Worm (Caenorhabditis elegans): ENCODE measurements around the gene akt-1.
A peak's percentile ranks its signal among the peaks of the same experiment; 100 is the strongest.

Gene akt-1

ce11 chrV:10275619-10276018 lies 26.9 kb downstream of the akt-1 start, which contains the start of gene Y22F5A.11:
TSS of gene Y22F5A.11 (minus strand) at chrV:10275646.
- TF ChIP-seq zip-4 (GFP tag; optimal IDR thresholded peaks at IDR 0.05) (no peak), lin-14 (GFP tag; optimal IDR thresholded peaks at IDR 0.05) (peak; percentile 55), lin-15B (tag; optimal IDR thresholded peaks at IDR 0.05) (no peak), fkh-10 (GFP tag; optimal IDR thresholded peaks at IDR 0.05) (peak; percentile 4)

DNA sequence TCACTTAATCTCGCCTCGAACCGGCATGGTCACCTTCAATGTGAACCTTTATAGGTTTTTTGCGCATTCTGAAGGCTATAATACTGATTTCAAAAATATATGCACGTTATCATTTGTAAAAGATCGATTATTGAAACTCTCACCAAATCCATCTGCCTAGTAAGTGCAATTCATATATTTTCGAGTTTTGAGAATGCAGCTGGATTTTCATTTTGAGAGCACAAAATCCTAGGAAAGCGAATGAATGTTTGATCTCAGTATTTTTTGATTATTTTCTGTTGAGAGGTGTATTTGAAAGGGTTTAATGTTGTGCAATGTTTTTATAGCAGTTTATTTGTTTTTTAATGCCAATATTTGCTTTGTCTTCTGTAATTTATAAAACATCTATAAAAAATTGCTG lies 27.3 kb downstream of the akt-1 start:
- TF ChIP-seq F16B12.6 (tag; optimal IDR thresholded peaks at IDR 0.05) (no peak), C04F5.9 (tag; optimal IDR thresholded peaks at IDR 0.05) (no peak), nhr-11 (tag; optimal IDR thresholded peaks at IDR 0.05) (no peak), egl-13 (tag; optimal IDR thresholded peaks at IDR 0.05) (no peak), pax-3 (tag; optimal IDR thresholded peaks at IDR 0.05) (no peak), nhr-19 (GFP tag; conservative IDR thresholded peaks at IDR 0.05) (no peak), hlh-4 (tag; optimal IDR thresholded peaks at IDR 0.05) (peak; percentile 99), dsc-1 (tag; optimal IDR thresholded peaks at IDR 0.05) (peak; percentile 29), ama-1 (optimal IDR thresholded peaks at IDR 0.05) (no peak), elt-2 (tag; optimal IDR thresholded peaks at IDR 0.05) (no peak), fos-1 (tag; optimal IDR thresholded peaks at IDR 0.05) (no peak), rnt-1 (tag; optimal IDR thresholded peaks at IDR 0.05) (no peak), fkh-8 (tag; optimal IDR thresholded peaks at IDR 0.05) (peak; percentile 39), ztf-4 (tag; optimal IDR thresholded peaks at IDR 0.05) (no peak), mep-1 (tag; optimal IDR thresholded peaks at IDR 0.05) (no peak), unc-62 (GFP tag; optimal IDR thresholded peaks at IDR 0.05) (no peak), pqm-1 (tag; optimal IDR thresholded peaks at IDR 0.05) (no peak), sox-4 (tag; optimal IDR thresholded peaks at IDR 0.05) (no peak), ceh-63 (GFP tag; optimal IDR thresholded peaks at IDR 0.05) (no peak), nhr-47 (tag; optimal IDR thresholded peaks at IDR 0.05) (no peak), lin-14 (GFP tag; optimal IDR thresholded peaks at IDR 0.05) (no peak), tbx-2 (tag; optimal IDR thresholded peaks at IDR 0.05) (no peak), ceh-88 (GFP tag; IDR thresholded peaks at IDR 0.05) (no peak), nhr-71 (tag; optimal IDR thresholded peaks at IDR 0.05) (peak; percentile 43), nhr-85 (tag) (no peak), jun-1 (tag; optimal IDR thresholded peaks at IDR 0.05) (no peak), snpc-4 (tag; optimal IDR thresholded peaks at IDR 0.05) (no peak), efl-1 (optimal IDR thresholded peaks at IDR 0.05) (no peak), efl-1 (GFP tag; optimal IDR thresholded peaks at IDR 0.05 in 1 of 2) (no peak), lin-15B (tag; optimal IDR thresholded peaks at IDR 0.05) (no peak), zip-4 (GFP tag; optimal IDR thresholded peaks at IDR 0.05) (no peak)

DNA sequence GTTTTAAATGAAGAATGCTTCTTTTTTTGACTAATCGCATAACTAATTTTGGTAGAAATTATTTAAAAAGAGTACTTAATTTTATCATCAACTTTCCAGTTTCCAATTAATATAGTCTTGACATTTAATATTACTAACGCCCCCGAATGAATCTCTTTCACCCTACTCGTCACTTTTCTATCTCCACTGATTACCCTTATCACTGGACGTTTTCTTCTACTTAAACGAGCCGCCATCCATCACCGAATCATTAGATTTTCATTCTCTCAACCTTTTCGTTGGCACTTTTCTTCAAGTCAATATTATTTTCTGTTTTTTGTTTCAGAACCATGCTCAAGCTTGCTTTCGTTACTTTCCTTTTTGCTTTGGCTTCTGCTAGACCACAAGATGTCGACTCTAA lies 28.9 kb downstream of the akt-1 start, which contains the start of gene lys-1:
lys-1 (plus strand) TSS at position 326 of the 400 bp plus-strand sequence.
- TF ChIP-seq tlp-1 (tag; optimal IDR thresholded peaks at IDR 0.05) (peak; percentile 21), zip-4 (GFP tag; optimal IDR thresholded peaks at IDR 0.05) (no peak), efl-1 (optimal IDR thresholded peaks at IDR 0.05) (no peak), efl-1 (GFP tag; optimal IDR thresholded peaks at IDR 0.05 in 1 of 2) (peak in 1 of 2 experiments; percentile 22), unc-62 (GFP tag; optimal IDR thresholded peaks at IDR 0.05) (no peak), elt-2 (tag; optimal IDR thresholded peaks at IDR 0.05) (peak; percentile 54), aha-1 (tag; optimal IDR thresholded peaks at IDR 0.05) (no peak)

DNA sequence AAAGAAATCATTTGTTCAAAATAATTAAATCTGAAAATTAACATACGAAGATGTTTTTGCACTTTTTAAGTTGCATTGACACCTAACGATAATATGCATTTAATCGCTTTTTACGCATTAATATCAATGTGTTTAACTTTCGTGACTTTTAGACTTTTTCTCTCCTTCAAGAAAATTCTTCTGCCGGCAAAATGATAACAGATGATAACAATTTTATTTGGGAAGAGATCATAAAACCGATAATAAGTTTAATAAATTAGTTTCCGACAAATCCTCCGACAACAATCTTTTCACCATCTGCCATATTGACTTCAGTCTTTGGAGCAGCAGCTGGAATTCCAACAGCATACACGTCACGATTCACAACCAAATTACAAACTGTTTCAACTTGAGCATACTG lies 31.4 kb downstream of the akt-1 start:
- TF ChIP-seq tlp-1 (tag; optimal IDR thresholded peaks at IDR 0.05) (peak; percentile 63), vab-15 (tag; optimal IDR thresholded peaks at IDR 0.05) (no peak), nhr-85 (tag) (no peak), lin-35 (GFP tag; optimal IDR thresholded peaks at IDR 0.05) (no peak), elt-2 (tag; optimal IDR thresholded peaks at IDR 0.05) (peak; percentile 86), xbp-1 (tag; optimal IDR thresholded peaks at IDR 0.05) (no peak), zip-4 (GFP tag; optimal IDR thresholded peaks at IDR 0.05) (no peak)

All from whole organism, L1 larva.